Worm (Caenorhabditis elegans): Measurements from ENCODE around the gene srj-55.

DNA sequence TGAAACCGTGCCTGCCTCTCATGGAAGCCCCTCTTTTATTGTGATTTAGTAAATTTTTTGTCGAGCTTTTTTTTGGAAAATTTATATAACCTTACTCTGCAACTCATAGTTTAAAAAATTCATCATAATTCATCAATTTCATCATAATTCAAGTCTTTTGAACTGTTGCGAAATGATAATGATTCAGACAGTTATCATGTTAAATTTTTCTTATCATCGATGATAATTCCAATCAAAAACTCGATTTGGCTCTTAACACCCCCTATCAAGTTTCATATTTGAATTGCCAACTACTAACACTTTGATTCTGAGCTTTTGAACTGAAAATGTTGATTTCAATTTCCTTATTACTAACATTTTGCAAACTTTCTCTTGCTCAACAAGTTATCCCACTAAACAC, 47.6 kb downstream of the srj-55 start, which contains the start of gene F54E2.1:
- TF ChIP-seq tbx-8 (GFP tag; optimal IDR thresholded peaks at IDR 0.05) (no peak), ztf-11 (tag; optimal IDR thresholded peaks at IDR 0.05) (no peak), bed-3 (GFP tag; optimal IDR thresholded peaks at IDR 0.05) (no peak), drap-1 (GFP tag; optimal IDR thresholded peaks at IDR 0.05) (no peak), nhr-237 (tag; optimal IDR thresholded peaks at IDR 0.05) (no peak), nhr-76 (tag; optimal IDR thresholded peaks at IDR 0.05) (no peak), unc-62 (GFP tag; optimal IDR thresholded peaks at IDR 0.05) (no peak), ceh-83 (GFP tag; optimal IDR thresholded peaks at IDR 0.05) (no peak), nhr-2 (tag; optimal IDR thresholded peaks at IDR 0.05) (no peak), ces-1 (GFP tag; optimal IDR thresholded peaks at IDR 0.05) (no peak), sptf-1 (tag; optimal IDR thresholded peaks at IDR 0.05) (no peak)
